Worm (Caenorhabditis elegans) whole organism, L3 larva: ENCODE results near the gene srt-48.

Experiments used
- R02D3.7 ChIP-seq: fragments of 150-350 bp; optimal IDR thresholded peaks from 2 replicates; lab custom pipeline; 2014; ENCODE audit warnings: missing biosample characterization, missing genetic modification characterization
- ZK546.5 ChIP-seq: sonication (generic microtip); optimal IDR thresholded peaks from 2 replicates; lab custom pipeline; 2017; ENCODE audit warnings: missing biosample characterization, missing genetic modification characterization
- ceh-28 ChIP-seq: fragments of 150-350 bp; optimal IDR thresholded peaks from 2 replicates; lab custom pipeline; 2014; ENCODE audit warnings: missing biosample characterization, missing genetic modification reagents, missing genetic modification characterization
- lin-15B ChIP-seq: fragments of 150-350 bp; optimal IDR thresholded peaks from 2 replicates; lab custom pipeline; 2014; ENCODE audit warnings: missing biosample characterization, missing genetic modification characterization
- nhr-237 ChIP-seq: fragments of 150-350 bp; optimal IDR thresholded peaks from 2 replicates; lab custom pipeline; 2014; ENCODE audit warnings: missing biosample characterization, missing genetic modification characterization
- nhr-76 ChIP-seq: fragments of 150-350 bp; sonication (generic microtip); optimal IDR thresholded peaks from 5 replicates; lab custom pipeline; 2014; ENCODE audit warnings: missing biosample characterization, missing genetic modification characterization
- unc-62 ChIP-seq: fragments of 150-350 bp; sonication (generic microtip); optimal IDR thresholded peaks from 4 replicates; lab custom pipeline; 2014; ENCODE audit warnings: missing biosample characterization, missing genetic modification reagents, missing genetic modification characterization
- ztf-11 ChIP-seq: fragments of 150-350 bp; optimal IDR thresholded peaks from 2 replicates; lab custom pipeline; 2014; ENCODE audit warnings: missing biosample characterization, missing genetic modification characterization

- peak; percentile 38 for TF ChIP-seq lin-15B (tag; lab: Kevin White, UChicago)
- no peak for TF ChIP-seq ztf-11 (tag; lab: Kevin White, UChicago)
- no peak for TF ChIP-seq nhr-237
- TF ChIP-seq R02D3.7: no peak
- TF ChIP-seq ceh-28 (tag; lab: Kevin White, UChicago): no peak
- TF ChIP-seq ZK546.5 (tag; lab: Kevin White, UChicago): no peak
- no peak for TF ChIP-seq nhr-76 (tag; lab: Kevin White, UChicago)
- no peak for TF ChIP-seq unc-62
Observed at ce11 chrIV:15020958-15021357, 47.8 kb downstream of the srt-48 start.
